Fruit fly (Drosophila melanogaster): Measurements from ENCODE around the gene TfIIB.

TfIIB gene

DNA sequence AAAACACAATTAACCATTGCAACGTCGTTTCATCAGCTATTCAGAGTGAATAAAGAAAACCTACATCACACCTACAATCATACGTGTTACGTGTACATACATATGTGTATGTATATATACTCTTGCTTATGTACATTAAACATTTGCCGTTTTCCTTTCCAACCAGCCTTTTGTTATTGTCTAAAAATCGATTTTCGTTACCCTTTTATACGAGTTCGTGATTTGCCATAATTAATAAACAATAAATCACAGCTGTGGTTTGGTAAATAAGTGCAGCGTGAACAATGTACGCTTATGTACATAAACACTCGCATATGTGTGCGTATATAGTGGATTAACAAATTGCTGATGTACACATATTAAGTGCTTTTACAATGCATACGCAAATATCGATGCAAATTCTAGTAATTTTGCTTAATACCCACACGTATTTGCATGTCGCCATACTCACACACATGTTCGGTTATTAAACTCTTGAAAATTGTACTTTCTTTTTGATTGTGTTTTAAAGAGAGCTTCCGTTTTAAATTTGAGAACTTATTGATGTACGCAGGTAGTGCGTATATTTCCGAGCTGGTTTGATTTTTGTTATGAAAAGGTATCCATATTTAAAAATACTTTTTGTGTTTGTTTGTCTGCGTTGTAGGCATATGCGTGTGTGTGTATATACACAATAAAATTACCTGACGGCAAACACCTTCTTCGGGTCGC is 34.1 kb upstream of the TfIIB start (continued):
- TF ChIP-seq lov (optimal IDR thresholded peaks at IDR 0.05) (no peak), lov (GFP tag; IDR thresholded peaks at IDR 0.05) (no peak), CG9215 (GFP tag; IDR thresholded peaks at IDR 0.05) (no peak)

DNA sequence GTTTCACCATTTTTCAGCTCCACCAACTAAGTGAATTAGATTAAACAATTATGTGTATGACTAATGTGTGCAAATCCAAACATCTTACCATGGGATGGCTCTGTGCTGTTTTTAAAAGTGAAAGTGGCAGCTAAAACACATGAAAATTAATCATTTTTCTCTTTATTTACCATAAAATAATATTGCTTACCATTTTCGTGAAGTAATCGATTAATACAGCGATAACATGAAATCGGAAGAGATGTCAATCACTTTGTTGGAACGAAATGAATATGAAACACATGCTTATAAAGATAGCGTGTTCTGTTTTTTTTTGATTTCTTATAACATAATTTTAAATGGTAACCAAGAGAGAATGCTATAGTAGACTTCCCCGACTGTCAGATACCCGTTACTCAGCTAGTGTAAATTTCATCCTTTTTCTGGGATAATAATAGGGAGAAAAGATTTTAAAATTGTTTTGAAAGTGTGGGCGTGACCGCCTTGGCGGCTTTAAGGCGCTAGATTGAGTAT is 27.3 kb upstream of the TfIIB start:
- TF ChIP-seq CG11723 (GFP tag; optimal IDR thresholded peaks at IDR 0.05) = peak; percentile 49
- TF ChIP-seq CG10366 (GFP tag; IDR thresholded peaks at IDR 0.05) = no peak
- peak; percentile 91 for TF ChIP-seq sens (GFP tag)
- no peak for TF ChIP-seq CG13624 (GFP tag; optimal IDR thresholded peaks at IDR 0.05)
- peak; percentile 10 for TF ChIP-seq stwl (tag; optimal IDR thresholded peaks at IDR 0.05)
- peak; percentile 91 for TF ChIP-seq CG1603 (tag; optimal IDR thresholded peaks at IDR 0.05)
- TF ChIP-seq amos (GFP tag; IDR thresholded peaks at IDR 0.05; ENCODE audit: partially characterized antibody) = peak; percentile 21; the same call in 1 of the 2 replicates
- TF ChIP-seq Hmx (GFP tag; optimal IDR thresholded peaks at IDR 0.05) = no peak
- no peak for TF ChIP-seq CG16779 (GFP tag; IDR thresholded peaks at IDR 0.05)
- no peak for TF ChIP-seq CG32767 (GFP tag; IDR thresholded peaks at IDR 0.05)
- peak; percentile 13 for TF ChIP-seq phol (tag; optimal IDR thresholded peaks at IDR 0.05)
- TF ChIP-seq Scr (GFP tag; IDR thresholded peaks at IDR 0.05; ENCODE audit: partially characterized antibody) = peak; percentile 63
- peak; percentile 57 for TF ChIP-seq CG4617 (GFP tag; optimal IDR thresholded peaks at IDR 0.05; ENCODE audit: borderline replicate concordance)
- TF ChIP-seq Sry-β (GFP tag; optimal IDR thresholded peaks at IDR 0.05) = peak; percentile 54
- TF ChIP-seq vnd (GFP tag; IDR thresholded peaks at IDR 0.05; ENCODE audit: partially characterized antibody) = 0 out of 3 replicates have a peak, but pooled peaks have one; percentile 38
- no peak for TF ChIP-seq Rfx (GFP tag; IDR thresholded peaks at IDR 0.05)
- TF ChIP-seq CG3065 (GFP tag; optimal IDR thresholded peaks at IDR 0.05) = peak; percentile 95
- TF ChIP-seq D19A (tag; optimal IDR thresholded peaks at IDR 0.05) = no peak
- peak; percentile 18 for TF ChIP-seq trem (tag; optimal IDR thresholded peaks at IDR 0.05)
- TF ChIP-seq CG17802 (tag; optimal IDR thresholded peaks at IDR 0.05) = peak; percentile 25
- no peak for TF ChIP-seq nau (GFP tag; optimal IDR thresholded peaks at IDR 0.05)
- TF ChIP-seq exex (tag; optimal IDR thresholded peaks at IDR 0.05) = no peak
- peak; percentile 42; the same call in 1 of the 3 replicates for TF ChIP-seq CG14860 (GFP tag; IDR thresholded peaks at IDR 0.05; ENCODE audit: partially characterized antibody)
- peak in 1 of 2 experiments; percentile 61 for TF ChIP-seq eve (GFP tag; optimal IDR thresholded peaks at IDR 0.05)
- TF ChIP-seq CG7372 (GFP tag; IDR thresholded peaks at IDR 0.05) = no peak
- no peak for TF ChIP-seq tna (GFP tag; IDR thresholded peaks at IDR 0.05; ENCODE audit: partially characterized antibody)
- peak; percentile 62 for TF ChIP-seq CG13287 (GFP tag; IDR thresholded peaks at IDR 0.05; ENCODE audit: partially characterized antibody)
- peak; percentile 25 for TF ChIP-seq mam (GFP tag; optimal IDR thresholded peaks at IDR 0.05)
- TF ChIP-seq zen (tag; optimal IDR thresholded peaks at IDR 0.05) = no peak
- TF ChIP-seq unc-4 (GFP tag; IDR thresholded peaks at IDR 0.05; ENCODE audit: partially characterized antibody) = peak; percentile 56; the same call in 1 of the 2 replicates
- peak; percentile 45; the same call in 1 of the 3 replicates for TF ChIP-seq CG16813 (GFP tag; IDR thresholded peaks at IDR 0.05; ENCODE audit: partially characterized antibody)
- peak; percentile 57 for TF ChIP-seq BEAF-32 (GFP tag; optimal IDR thresholded peaks at IDR 0.05)
- peak; percentile 60 for TF ChIP-seq CG3995 (GFP tag; optimal IDR thresholded peaks at IDR 0.05)
- peak; percentile 54 for TF ChIP-seq MESR4 (GFP tag; optimal IDR thresholded peaks at IDR 0.05)
- TF ChIP-seq CG14710 (tag; optimal IDR thresholded peaks at IDR 0.05) = peak; percentile 1
- TF ChIP-seq CG32532 (GFP tag; IDR thresholded peaks at IDR 0.05) = no peak
- peak; percentile 57 for TF ChIP-seq CG12659 (GFP tag; optimal IDR thresholded peaks at IDR 0.05)
- no peak for TF ChIP-seq esg (GFP tag; conservative IDR thresholded peaks at IDR 0.05)
- peak; percentile 52 for TF ChIP-seq Sry-δ (GFP tag; optimal IDR thresholded peaks at IDR 0.05)
- peak; percentile 45 for TF ChIP-seq YL-1 (GFP tag; optimal IDR thresholded peaks at IDR 0.05)
- TF ChIP-seq CG6791 (GFP tag; IDR thresholded peaks at IDR 0.05; ENCODE audit: partially characterized antibody) = peak; percentile 32; the same call in 1 of the 3 replicates
- TF ChIP-seq CG7839 (tag; optimal IDR thresholded peaks at IDR 0.05) = no peak
